Worm (Caenorhabditis elegans) whole organism, late embryonic: ENCODE results near the gene mltn-3.

Experiments used
- ahr-1 ChIP-seq: sonication (generic microtip); optimal IDR thresholded peaks from 2 replicates; lab custom pipeline; 2016; ENCODE audit warnings: missing genetic modification characterization, missing compliant biosample characterization
- ama-1 ChIP-seq: fragments of 150-350 bp; optimal IDR thresholded peaks from 2 replicates; lab custom pipeline; 2014
- ceh-14 ChIP-seq: sonication (generic microtip); optimal IDR thresholded peaks from 2 replicates; lab custom pipeline; 2016; ENCODE audit warnings: missing genotype, missing genetic modification characterization, missing compliant biosample characterization
- ceh-2 ChIP-seq: sonication (generic microtip); optimal IDR thresholded peaks from 2 replicates; lab custom pipeline; 2016; ENCODE audit warnings: missing genotype, missing genetic modification characterization, missing compliant biosample characterization
- ceh-22 ChIP-seq: sonication (generic microtip); optimal IDR thresholded peaks from 2 replicates; lab custom pipeline; 2017; ENCODE audit warnings: missing biosample characterization, missing genetic modification characterization
- ceh-24 ChIP-seq: sonication (generic microtip); optimal IDR thresholded peaks from 2 replicates; lab custom pipeline; 2016; ENCODE audit warnings: mild to moderate bottlenecking, missing genetic modification characterization, missing compliant biosample characterization
- ceh-31 ChIP-seq: sonication (generic microtip); optimal IDR thresholded peaks from 2 replicates; lab custom pipeline; 2016; ENCODE audit warnings: missing genetic modification characterization, missing compliant biosample characterization
- ceh-45 ChIP-seq: fragments of 200-800 bp; sonication (Bioruptor generic); IDR thresholded peaks from 2 replicates; pipeline ENCODE4 v1.3.6; 2022; ENCODE audit warnings: missing genetic modification reagents, missing genetic modification characterization, missing compliant biosample characterization
- ceh-48 ChIP-seq: sonication (generic microtip); optimal IDR thresholded peaks from 2 replicates; lab custom pipeline; 2016; ENCODE audit warnings: missing genetic modification characterization, inconsistent platforms, missing compliant biosample characterization
- ceh-9 ChIP-seq: sonication (generic microtip); optimal IDR thresholded peaks from 2 replicates; lab custom pipeline; 2016; ENCODE audit warnings: mild to moderate bottlenecking, missing genetic modification characterization, inconsistent platforms, missing compliant biosample characterization
- dve-1 ChIP-seq: sonication (generic microtip); optimal IDR thresholded peaks from 2 replicates; lab custom pipeline; 2017; ENCODE audit warnings: antibody characterized with exemption, mild to moderate bottlenecking, missing genetic modification characterization, missing compliant biosample characterization
- elt-2 ChIP-seq: sonication (generic microtip); optimal IDR thresholded peaks from 2 replicates; lab custom pipeline; 2016; ENCODE audit warnings: missing genetic modification reagents, missing genetic modification characterization, missing compliant biosample characterization
- elt-4 ChIP-seq: sonication (generic microtip); optimal IDR thresholded peaks from 2 replicates; lab custom pipeline; 2016; ENCODE audit warnings: missing genetic modification characterization, missing compliant biosample characterization
- eyg-1 ChIP-seq: sonication (generic microtip); optimal IDR thresholded peaks from 2 replicates; lab custom pipeline; 2016; ENCODE audit warnings: missing genotype, missing genetic modification characterization, missing compliant biosample characterization
- fax-1 ChIP-seq: sonication (generic microtip); optimal IDR thresholded peaks from 2 replicates; lab custom pipeline; 2016; ENCODE audit warnings: missing genotype, missing genetic modification characterization, missing compliant biosample characterization
- gmeb-2 ChIP-seq: sonication (generic microtip); optimal IDR thresholded peaks from 2 replicates; lab custom pipeline; 2016; ENCODE audit warnings: missing genetic modification characterization, inconsistent platforms, missing compliant biosample characterization
- hlh-13 ChIP-seq: fragments of 200-800 bp; sonication (Bioruptor generic); optimal IDR thresholded peaks from 2 replicates; lab custom pipeline; 2018; ENCODE audit warnings: mild to moderate bottlenecking, missing genetic modification characterization, missing compliant biosample characterization
- hlh-15 ChIP-seq: sonication (generic microtip); optimal IDR thresholded peaks from 2 replicates; lab custom pipeline; 2016; ENCODE audit warnings: missing genetic modification characterization, missing compliant biosample characterization
- hlh-30 ChIP-seq: sonication (generic microtip); optimal IDR thresholded peaks from 2 replicates; lab custom pipeline; 2017; ENCODE audit warnings: antibody characterized with exemption, missing genetic modification characterization, missing compliant biosample characterization; ENCODE audit not compliant: insufficient read depth
- hlh-8 ChIP-seq: sonication (generic microtip); optimal IDR thresholded peaks from 2 replicates; lab custom pipeline; 2016; ENCODE audit warnings: missing genotype, missing genetic modification characterization, missing compliant biosample characterization
- lim-6 ChIP-seq: sonication (generic microtip); optimal IDR thresholded peaks from 2 replicates; lab custom pipeline; 2016; ENCODE audit warnings: missing genetic modification characterization, missing compliant biosample characterization
- lin-11 ChIP-seq: fragments of 200-800 bp; sonication (Bioruptor generic); optimal IDR thresholded peaks from 2 replicates; lab custom pipeline; 2018; ENCODE audit warnings: mild to moderate bottlenecking, missing genetic modification characterization, missing compliant biosample characterization
- madf-2 ChIP-seq: sonication (generic microtip); optimal IDR thresholded peaks from 2 replicates; lab custom pipeline; 2017; ENCODE audit warnings: missing genetic modification characterization, missing compliant biosample characterization
- mec-3 ChIP-seq: sonication (generic microtip); optimal IDR thresholded peaks from 2 replicates; lab custom pipeline; 2016; ENCODE audit warnings: borderline replicate concordance, missing genetic modification characterization, missing compliant biosample characterization
- nfya-1 ChIP-seq: sonication (generic microtip); optimal IDR thresholded peaks from 2 replicates; lab custom pipeline; 2017; ENCODE audit warnings: missing genetic modification characterization, mild to moderate bottlenecking, missing compliant biosample characterization, antibody characterized with exemption, moderate library complexity
- npax-4 ChIP-seq: sonication (generic microtip); optimal IDR thresholded peaks from 2 replicates; lab custom pipeline; 2016; ENCODE audit warnings: missing genetic modification characterization, missing compliant biosample characterization
- pag-3 ChIP-seq: sonication (generic microtip); optimal IDR thresholded peaks from 2 replicates; lab custom pipeline; 2016; ENCODE audit warnings: missing compliant biosample characterization, missing genetic modification characterization, borderline replicate concordance
- pat-9 ChIP-seq: fragments of 200-800 bp; sonication (Bioruptor generic); optimal IDR thresholded peaks from 2 replicates; lab custom pipeline; 2018; ENCODE audit warnings: mild to moderate bottlenecking, missing genetic modification characterization, moderate library complexity, missing compliant biosample characterization
- pax-1 ChIP-seq: fragments of 150-350 bp; optimal IDR thresholded peaks from 2 replicates; lab custom pipeline; 2014; ENCODE audit warnings: missing biosample characterization, missing genetic modification characterization
- pha-4 ChIP-seq: fragments of 150-350 bp; optimal IDR thresholded peaks from 2 replicates; lab custom pipeline; 2018; ENCODE audit warnings: missing biosample characterization, missing genetic modification reagents, missing genetic modification characterization
- pqm-1 ChIP-seq: sonication (generic microtip); optimal IDR thresholded peaks from 2 replicates; lab custom pipeline; 2016; ENCODE audit warnings: missing genetic modification characterization, missing compliant biosample characterization
- pros-1 ChIP-seq: fragments of 150-350 bp; optimal IDR thresholded peaks from 2 replicates; lab custom pipeline; 2014; ENCODE audit warnings: missing biosample characterization, missing genetic modification reagents, missing genetic modification characterization
- sox-2 ChIP-seq: fragments of 200-800 bp; sonication (Bioruptor generic); IDR thresholded peaks from 2 replicates; pipeline ENCODE4 v1.3.6; 2022; ENCODE audit warnings: missing genetic modification reagents, missing genetic modification characterization, missing compliant biosample characterization
- syd-9 ChIP-seq: sonication (generic microtip); optimal IDR thresholded peaks from 2 replicates; lab custom pipeline; 2016; ENCODE audit warnings: mild to moderate bottlenecking, missing genetic modification characterization, moderate library complexity, missing compliant biosample characterization
- tbx-2 ChIP-seq: sonication (generic microtip); optimal IDR thresholded peaks from 2 replicates; lab custom pipeline; 2016; ENCODE audit warnings: missing genetic modification characterization, missing compliant biosample characterization
- tbx-7 ChIP-seq: sonication (generic microtip); optimal IDR thresholded peaks from 2 replicates; lab custom pipeline; 2016; ENCODE audit warnings: missing genotype, missing genetic modification characterization, missing compliant biosample characterization
- unc-3 ChIP-seq, 2 experiments: fragments of 200-800 bp in 1 of 2; sonication (Bioruptor generic) in 1 of 2; sonication (generic microtip) in 1 of 2; conservative IDR thresholded peaks in 1 of 2; optimal IDR thresholded peaks in 1 of 2; 2 replicates each; pipeline versions ENCODE4 v1.3.6 to Lab custom; 2016 to 2022; ENCODE audit warnings: missing compliant biosample characterization in 2 of 2, missing genetic modification characterization in 2 of 2, missing genetic modification reagents in 1 of 2
- unc-86 ChIP-seq: sonication (generic microtip); optimal IDR thresholded peaks from 2 replicates; lab custom pipeline; 2016; ENCODE audit warnings: missing genetic modification characterization, missing compliant biosample characterization
- ztf-16 ChIP-seq: sonication (generic microtip); optimal IDR thresholded peaks from 2 replicates; lab custom pipeline; 2017; ENCODE audit warnings: missing genetic modification characterization, missing compliant biosample characterization

mltn-3 gene

DNA sequence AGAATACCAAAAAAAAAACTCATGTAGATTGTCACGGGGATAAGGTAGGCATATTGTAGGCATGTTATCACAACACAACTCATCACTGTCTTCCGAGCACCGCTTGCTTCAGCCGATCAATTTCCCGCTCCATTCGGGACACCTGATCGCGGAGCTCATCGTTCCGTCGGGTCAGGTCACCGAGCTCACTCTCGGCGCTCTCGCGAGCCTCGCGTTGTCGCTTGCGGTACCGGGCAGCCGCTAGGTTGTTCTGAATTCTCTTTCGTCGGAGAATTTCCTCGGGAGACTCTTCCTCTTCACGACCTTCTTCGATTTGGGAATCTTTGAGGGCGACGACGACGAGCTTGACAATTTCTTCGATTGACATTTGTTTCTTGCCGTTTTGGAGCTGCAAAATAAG, 35.8 kb downstream of the mltn-3 start (continued):
- TF ChIP-seq hlh-13 (GFP tag; lab: Kevin White, UChicago) = no peak
- TF ChIP-seq ama-1 (lab: Kevin White, UChicago) = no peak

DNA sequence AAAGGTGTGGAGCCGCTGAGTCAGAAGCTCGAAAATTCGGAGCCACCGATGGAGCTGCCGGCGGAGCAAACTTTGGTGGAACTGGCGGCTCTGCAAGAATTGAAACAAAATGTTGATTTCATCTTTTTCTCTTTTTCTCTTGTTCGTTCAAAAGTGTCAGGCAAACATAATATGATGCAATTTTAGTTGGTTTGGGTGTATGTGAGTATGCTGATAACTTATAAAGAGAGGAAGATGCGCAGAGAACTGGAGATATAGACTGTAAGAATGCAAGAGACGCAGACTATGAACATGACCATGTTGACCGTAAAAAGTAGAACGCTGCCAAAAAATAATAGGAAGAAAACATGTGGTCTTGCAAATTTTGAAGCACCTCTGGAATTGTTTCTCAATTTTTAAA, 37.9 kb downstream of the mltn-3 start:
- TF ChIP-seq elt-2 (peak; percentile 59), eyg-1 (no peak)

DNA sequence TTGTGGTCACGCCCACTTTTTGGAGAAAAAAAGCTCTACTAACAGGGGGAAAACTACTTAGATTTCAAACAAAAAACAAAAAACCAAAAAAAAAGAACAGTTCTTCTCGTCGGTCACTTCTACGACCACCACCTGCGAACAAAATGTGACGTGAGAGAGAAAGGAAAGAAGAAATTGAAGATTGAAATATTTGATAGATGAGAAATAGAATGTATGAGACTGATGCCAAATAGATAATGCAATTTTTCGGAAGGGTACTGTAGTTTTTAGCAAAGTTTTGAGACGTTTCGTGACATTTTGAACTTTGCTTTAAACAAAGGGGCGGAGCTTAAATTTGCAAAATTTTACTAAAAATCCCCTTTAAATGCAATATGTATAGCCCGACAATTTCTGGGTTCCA, 38.8 kb downstream of the mltn-3 start:
- no peak for TF ChIP-seq ztf-16 (tag; lab: Kevin White, UChicago)
- TF ChIP-seq ceh-45 (GFP tag; lab: Robert Waterston, UW) = no peak
- TF ChIP-seq sox-2 = no peak
- TF ChIP-seq pha-4 (tag; lab: Kevin White, UChicago) = no peak
- no peak for TF ChIP-seq eyg-1
- no peak for TF ChIP-seq syd-9 (tag; lab: Kevin White, UChicago)
- no peak for TF ChIP-seq ahr-1 (tag; lab: Kevin White, UChicago)
- TF ChIP-seq madf-2 (tag; lab: Kevin White, UChicago) = no peak
- no peak for TF ChIP-seq hlh-8
- TF ChIP-seq ceh-31 (tag; lab: Kevin White, UChicago) = no peak
- TF ChIP-seq ceh-48 = no peak
- TF ChIP-seq elt-2 = no peak
- TF ChIP-seq ceh-22 (tag; lab: Kevin White, UChicago) = no peak
- no peak for TF ChIP-seq pros-1 (tag; lab: Kevin White, UChicago)
- TF ChIP-seq fax-1 (tag; lab: Kevin White, UChicago) = no peak

DNA sequence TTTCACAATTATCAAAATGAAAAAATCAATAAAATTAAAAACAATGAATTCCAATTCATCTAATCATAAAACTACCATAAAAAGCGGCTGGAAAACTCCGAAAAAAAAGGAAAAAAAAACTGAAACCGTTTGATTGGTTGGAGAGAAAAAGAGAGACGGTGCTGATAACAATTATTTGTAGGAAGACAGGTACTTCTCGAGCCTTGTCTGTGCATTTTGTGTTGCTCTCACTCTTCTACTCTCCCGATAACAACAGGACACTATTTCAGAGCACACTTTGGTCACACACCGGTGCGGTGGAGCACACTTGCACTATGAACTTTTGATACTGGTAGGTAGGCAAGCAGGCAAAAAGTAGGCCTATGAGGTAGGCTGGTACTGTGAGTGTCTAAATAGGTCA, 40.4 kb downstream of the mltn-3 start:
- TF ChIP-seq fax-1 (tag; lab: Kevin White, UChicago) = no peak
- TF ChIP-seq elt-2 = peak; percentile 79
- peak; percentile 23 for TF ChIP-seq pqm-1

DNA sequence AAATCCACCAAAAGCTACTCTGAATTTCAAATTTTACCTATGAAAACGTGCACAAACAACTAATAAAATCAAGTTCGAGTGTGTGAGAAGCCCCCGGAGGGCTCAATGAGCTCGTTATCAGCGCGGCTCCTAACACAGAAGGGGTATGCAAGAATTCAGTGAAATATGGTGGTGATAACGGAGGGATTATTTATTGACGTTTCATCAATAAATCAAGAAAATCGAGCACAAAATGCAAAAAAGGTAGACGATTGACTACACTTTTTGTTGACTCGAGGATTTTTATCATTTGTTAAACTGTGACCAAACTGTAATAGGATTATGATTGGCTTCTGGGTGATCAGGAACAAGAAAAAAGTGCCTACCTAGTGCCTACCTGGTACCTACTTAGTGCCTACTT, 41.3 kb downstream of the mltn-3 start, which contains the start of gene zip-3:
Gene zip-3 (minus strand): TSS at position 21 of the 400 bp plus-strand sequence.
- TF ChIP-seq pat-9 (tag; lab: Kevin White, UChicago) = no peak
- no peak for TF ChIP-seq ceh-2
- TF ChIP-seq pax-1 (tag; lab: Kevin White, UChicago) = no peak
- TF ChIP-seq hlh-15 (tag; lab: Kevin White, UChicago) = no peak
- TF ChIP-seq hlh-30 (tag; lab: Kevin White, UChicago) = no peak
- no peak for TF ChIP-seq madf-2 (tag; lab: Kevin White, UChicago)
- TF ChIP-seq hlh-13 (GFP tag; lab: Kevin White, UChicago) = no peak
- TF ChIP-seq eyg-1 = no peak
- TF ChIP-seq lim-6 (tag; lab: Kevin White, UChicago) = no peak
- no peak for TF ChIP-seq tbx-7 (tag; lab: Kevin White, UChicago)
- TF ChIP-seq mec-3 (tag; lab: Kevin White, UChicago) = no peak
- TF ChIP-seq ceh-22 (tag; lab: Kevin White, UChicago) = no peak
- TF ChIP-seq ztf-16 (tag; lab: Kevin White, UChicago) = no peak
- TF ChIP-seq ceh-14 = no peak
- no peak for TF ChIP-seq lin-11 (tag; lab: Kevin White, UChicago)
- TF ChIP-seq sox-2 = no peak

DNA sequence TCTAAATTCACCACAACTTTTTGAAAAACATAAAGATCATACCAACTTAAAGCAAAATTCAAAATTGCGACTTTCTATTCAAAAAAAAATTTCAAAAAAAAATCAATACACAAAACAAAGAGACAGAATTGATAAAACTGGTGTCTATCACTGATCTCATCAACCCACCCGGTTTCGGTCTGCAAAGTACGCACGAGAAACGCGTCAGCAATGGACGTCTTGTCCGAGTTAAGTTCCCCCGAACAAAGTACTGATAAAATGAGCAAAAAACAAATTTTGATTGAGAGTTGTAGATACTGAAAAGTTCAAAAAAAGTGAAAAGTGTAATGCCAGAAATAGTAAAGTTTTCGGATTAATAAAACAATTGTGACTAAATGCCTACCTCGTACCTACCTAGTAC, 42.2 kb downstream of the mltn-3 start:
- TF ChIP-seq ceh-24 (tag; lab: Kevin White, UChicago) (no peak), ceh-2 (no peak), pag-3 (tag; lab: Kevin White, UChicago) (no peak), dve-1 (tag; lab: Kevin White, UChicago) (no peak), hlh-15 (tag; lab: Kevin White, UChicago) (no peak), pros-1 (tag; lab: Kevin White, UChicago) (no peak), elt-4 (no peak), ceh-31 (tag; lab: Kevin White, UChicago) (no peak), tbx-2 (tag; lab: Kevin White, UChicago) (no peak), eyg-1 (no peak), nfya-1 (tag; lab: Kevin White, UChicago) (no peak), npax-4 (tag; lab: Kevin White, UChicago) (no peak), unc-86 (tag; lab: Kevin White, UChicago) (no peak), unc-3 (GFP tag; conservative IDR thresholded peaks at IDR 0.05; lab: Robert Waterston, UW) (no peak), unc-3 (tag; optimal IDR thresholded peaks at IDR 0.05; lab: Kevin White, UChicago) (no peak), gmeb-2 (tag; lab: Kevin White, UChicago) (no peak), lin-11 (tag; lab: Kevin White, UChicago) (no peak), ceh-9 (tag; lab: Kevin White, UChicago) (no peak), ceh-22 (tag; lab: Kevin White, UChicago) (no peak), elt-2 (no peak), fax-1 (tag; lab: Kevin White, UChicago) (no peak)
